Fruit fly (Drosophila melanogaster) whole organism, embryonic: ENCODE measurements around the gene CG5087.

Experiments used
- Atf-2 ChIP-seq: fragments of 200-800 bp; sonication (Bioruptor generic); optimal IDR thresholded peaks from 2 replicates; lab custom pipeline; 2016; ENCODE audit warnings: missing biosample characterization, missing genetic modification characterization
- Bdp1 ChIP-seq: fragments of 200-800 bp; sonication (Bioruptor generic); optimal IDR thresholded peaks from 3 replicates; lab custom pipeline; 2016; ENCODE audit warnings: missing biosample characterization, missing genetic modification characterization
- CG10267 ChIP-seq: fragments of 200-800 bp; sonication (Bioruptor generic); optimal IDR thresholded peaks from 2 replicates; lab custom pipeline; 2018; ENCODE audit warnings: missing biosample characterization, mild to moderate bottlenecking, missing genetic modification characterization, moderate library complexity
- CG12104 ChIP-seq: fragments of 200-800 bp; sonication (Bioruptor generic); optimal IDR thresholded peaks from 3 replicates; lab custom pipeline; 2016; ENCODE audit warnings: missing biosample characterization, missing genetic modification characterization
- CG12219 ChIP-seq: fragments of 200-800 bp; sonication (Bioruptor generic); optimal IDR thresholded peaks from 3 replicates; lab custom pipeline; 2018; ENCODE audit warnings: missing biosample characterization, mild to moderate bottlenecking, missing genetic modification characterization
- CG12299 ChIP-seq: fragments of 200-800 bp; sonication (Bioruptor generic); optimal IDR thresholded peaks from 2 replicates; lab custom pipeline; 2018; ENCODE audit warnings: missing biosample characterization, mild to moderate bottlenecking, missing genetic modification characterization
- CG13424 ChIP-seq: fragments of 200-800 bp; sonication (Bioruptor generic); optimal IDR thresholded peaks from 2 replicates; lab custom pipeline; 2019; ENCODE audit warnings: missing biosample characterization, mild to moderate bottlenecking, missing genetic modification characterization, moderate library complexity
- CG13894 ChIP-seq: fragments of 200-800 bp; sonication (Bioruptor generic); optimal IDR thresholded peaks from 3 replicates; lab custom pipeline; 2018; ENCODE audit warnings: missing biosample characterization, mild to moderate bottlenecking, missing genetic modification characterization, moderate library complexity
- CG14965 ChIP-seq: fragments of 200-800 bp; sonication (Bioruptor generic); optimal IDR thresholded peaks from 2 replicates; lab custom pipeline; 2016; ENCODE audit warnings: missing biosample characterization, missing genetic modification characterization, borderline replicate concordance
- CG15073 ChIP-seq: fragments of 200-800 bp; sonication (Bioruptor generic); optimal IDR thresholded peaks from 2 replicates; lab custom pipeline; 2016; ENCODE audit warnings: missing biosample characterization, missing genetic modification characterization
- CG3065 ChIP-seq: fragments of 200-800 bp; sonication (Bioruptor generic); optimal IDR thresholded peaks from 2 replicates; lab custom pipeline; 2016; ENCODE audit warnings: missing biosample characterization, missing genetic modification characterization
- CG31441 ChIP-seq: fragments of 200-800 bp; sonication (Bioruptor generic); IDR thresholded peaks from 2 replicates; pipeline ENCODE4 v1.3.6; 2022; ENCODE audit warnings: missing biosample characterization, missing genetic modification characterization
- CG3726 ChIP-seq: fragments of 200-800 bp; sonication (Bioruptor generic); IDR thresholded peaks from 3 replicates; pipeline ENCODE4, ENCODE4 v1.3.6; 2022; ENCODE audit warnings: missing biosample characterization, missing genetic modification characterization
- CG3847 ChIP-seq: fragments of 200-800 bp; sonication (Bioruptor generic); IDR thresholded peaks from 2 replicates; pipeline ENCODE4 v1.3.6; 2022; ENCODE audit warnings: missing biosample characterization, missing genetic modification characterization
- CG4820 ChIP-seq: fragments of 200-800 bp; sonication (Bioruptor generic); optimal IDR thresholded peaks from 3 replicates; lab custom pipeline; 2016; ENCODE audit warnings: missing biosample characterization, missing genetic modification characterization
- CG5245 ChIP-seq: fragments of 200-800 bp; sonication (Bioruptor generic); optimal IDR thresholded peaks from 3 replicates; lab custom pipeline; 2016; ENCODE audit warnings: missing biosample characterization, missing genetic modification characterization
- CG6683 ChIP-seq: fragments of 200-800 bp; sonication (Bioruptor generic); optimal IDR thresholded peaks from 2 replicates; lab custom pipeline; 2017; ENCODE audit warnings: missing biosample characterization, mild to moderate bottlenecking, missing genetic modification characterization, missing genetic modification reagents
- CG7271 ChIP-seq: fragments of 200-800 bp; sonication (Bioruptor generic); optimal IDR thresholded peaks from 2 replicates; lab custom pipeline; 2018; ENCODE audit warnings: missing biosample characterization, mild to moderate bottlenecking, missing genetic modification characterization, moderate library complexity
- CG9437 ChIP-seq: fragments of 200-800 bp; sonication (Bioruptor generic); optimal IDR thresholded peaks from 2 replicates; lab custom pipeline; 2018; ENCODE audit warnings: missing biosample characterization, mild to moderate bottlenecking, missing genetic modification characterization
- CG9876 ChIP-seq: fragments of 200-800 bp; sonication (Bioruptor generic); optimal IDR thresholded peaks from 2 replicates; lab custom pipeline; 2016; ENCODE audit warnings: missing biosample characterization, missing genetic modification characterization
- CG9932 ChIP-seq: fragments of 200-800 bp; sonication (Bioruptor generic); IDR thresholded peaks from 2 replicates; pipeline ENCODE4 v1.3.6; 2022; ENCODE audit warnings: missing biosample characterization, missing genetic modification characterization
- CHES-1-like ChIP-seq: fragments of 200-800 bp; sonication (Bioruptor generic); optimal IDR thresholded peaks from 2 replicates; lab custom pipeline; 2016; ENCODE audit warnings: missing biosample characterization, missing genetic modification characterization
- Dip2 ChIP-seq: fragments of 200-800 bp; sonication (Bioruptor generic); IDR thresholded peaks from 2 replicates; pipeline ENCODE4 v1.3.6; 2022; ENCODE audit warnings: missing biosample characterization, missing genetic modification characterization
- Doc2 ChIP-seq: fragments of 200-800 bp; sonication (Bioruptor generic); IDR thresholded peaks from 2 replicates; pipeline ENCODE4 v1.3.6; 2022; ENCODE audit warnings: missing biosample characterization, missing genetic modification characterization
- HLH4C ChIP-seq: fragments of 200-800 bp; sonication (Bioruptor generic); IDR thresholded peaks from 3 replicates; pipeline ENCODE4 v1.3.6; 2022; ENCODE audit warnings: missing biosample characterization, missing genetic modification characterization; ENCODE audit not compliant: partially characterized antibody
- Hsf ChIP-seq: fragments of 200-800 bp; sonication (Bioruptor generic); optimal IDR thresholded peaks from 3 replicates; lab custom pipeline; 2016; ENCODE audit warnings: missing biosample characterization, missing genetic modification characterization
- Mad ChIP-seq: fragments of 200-800 bp; sonication (Bioruptor generic); optimal IDR thresholded peaks from 2 replicates; lab custom pipeline; 2016; ENCODE audit warnings: missing biosample characterization, missing genetic modification characterization
- NC2β ChIP-seq: fragments of 200-800 bp; sonication (Bioruptor generic); optimal IDR thresholded peaks from 2 replicates; lab custom pipeline; 2016; ENCODE audit warnings: missing biosample characterization, missing genetic modification characterization
- NfI ChIP-seq: fragments of 200-800 bp; sonication (Bioruptor generic); optimal IDR thresholded peaks from 3 replicates; lab custom pipeline; 2018; ENCODE audit warnings: missing biosample characterization, mild to moderate bottlenecking, missing genetic modification characterization, moderate library complexity
- Oli ChIP-seq: fragments of 200-800 bp; sonication (Bioruptor generic); optimal IDR thresholded peaks from 2 replicates; lab custom pipeline; 2018; ENCODE audit warnings: missing biosample characterization, mild to moderate bottlenecking, missing genetic modification characterization, moderate library complexity
- Opbp ChIP-seq: fragments of 200-800 bp; sonication (Bioruptor generic); IDR thresholded peaks from 3 replicates; pipeline ENCODE4 v1.3.6; 2022; ENCODE audit warnings: missing biosample characterization, missing genetic modification characterization; ENCODE audit not compliant: partially characterized antibody
- Rfx ChIP-seq: fragments of 200-800 bp; sonication (Bioruptor generic); IDR thresholded peaks from 2 replicates; pipeline ENCODE4 v1.3.6; 2022; ENCODE audit warnings: missing biosample characterization, missing genetic modification characterization
- Sry-β ChIP-seq: fragments of 200-800 bp; sonication (Bioruptor generic); optimal IDR thresholded peaks from 2 replicates; lab custom pipeline; 2018; ENCODE audit warnings: missing biosample characterization, mild to moderate bottlenecking, missing genetic modification characterization, moderate library complexity
- abd-A ChIP-seq: fragments of 200-800 bp; sonication (Bioruptor generic); optimal IDR thresholded peaks from 3 replicates; lab custom pipeline; 2019; ENCODE audit warnings: missing biosample characterization, mild to moderate bottlenecking, missing genetic modification characterization, moderate library complexity
- ac ChIP-seq: fragments of 200-800 bp; sonication (Bioruptor generic); optimal IDR thresholded peaks from 3 replicates; lab custom pipeline; 2017; ENCODE audit warnings: missing biosample characterization, mild to moderate bottlenecking, missing genetic modification characterization
- ato ChIP-seq: fragments of 200-800 bp; sonication (Bioruptor generic); IDR thresholded peaks from 2 replicates; pipeline ENCODE4 v1.3.6; 2022; ENCODE audit warnings: missing biosample characterization, missing genetic modification characterization; ENCODE audit not compliant: partially characterized antibody
- bigmax ChIP-seq: fragments of 200-800 bp; sonication (Bioruptor generic); optimal IDR thresholded peaks from 2 replicates; lab custom pipeline; 2018; ENCODE audit warnings: missing biosample characterization, mild to moderate bottlenecking, missing genetic modification characterization
- bowl ChIP-seq: fragments of 200-800 bp; sonication (Bioruptor generic); IDR thresholded peaks from 2 replicates; pipeline ENCODE4 v1.3.6; 2022; ENCODE audit warnings: missing biosample characterization, missing genetic modification characterization
- bsh ChIP-seq, 2 experiments: fragments of 200-800 bp; sonication (Bioruptor generic); optimal IDR thresholded peaks; 2 replicates each; lab custom pipeline; 2017 to 2018; ENCODE audit warnings: mild to moderate bottlenecking in 2 of 2, missing biosample characterization in 2 of 2, missing genetic modification characterization in 2 of 2, moderate library complexity in 1 of 2
- dmrt11E ChIP-seq: fragments of 200-800 bp; sonication (Bioruptor generic); optimal IDR thresholded peaks from 3 replicates; lab custom pipeline; 2018; ENCODE audit warnings: missing biosample characterization, mild to moderate bottlenecking, missing genetic modification characterization, moderate library complexity
- dmrt99B ChIP-seq: fragments of 200-800 bp; sonication (Bioruptor generic); optimal IDR thresholded peaks from 2 replicates; lab custom pipeline; 2018; ENCODE audit warnings: missing biosample characterization, mild to moderate bottlenecking, missing genetic modification characterization, moderate library complexity
- dysf ChIP-seq: fragments of 200-800 bp; sonication (Bioruptor generic); IDR thresholded peaks from 3 replicates; pipeline ENCODE4 v1.3.6; 2022; ENCODE audit warnings: missing biosample characterization, missing genetic modification characterization
- esg ChIP-seq: fragments of 200-800 bp; sonication (Bioruptor generic); conservative IDR thresholded peaks from 2 replicates; pipeline ENCODE4 v1.3.6; 2022; ENCODE audit warnings: missing biosample characterization, missing genetic modification characterization
- jing ChIP-seq: fragments of 200-800 bp; sonication (Bioruptor generic); optimal IDR thresholded peaks from 2 replicates; lab custom pipeline; 2018; ENCODE audit warnings: missing biosample characterization, mild to moderate bottlenecking, missing genetic modification characterization
- lbe ChIP-seq: fragments of 200-800 bp; sonication (Bioruptor generic); optimal IDR thresholded peaks from 2 replicates; lab custom pipeline; 2016; ENCODE audit warnings: missing biosample characterization, mild to moderate bottlenecking, missing genetic modification characterization
- phol ChIP-seq: fragments of 200-800 bp; sonication (Bioruptor generic); optimal IDR thresholded peaks from 3 replicates; lab custom pipeline; 2018; ENCODE audit warnings: missing biosample characterization, mild to moderate bottlenecking, missing genetic modification characterization, moderate library complexity
- pita ChIP-seq: fragments of 200-800 bp; sonication (Bioruptor generic); optimal IDR thresholded peaks from 2 replicates; lab custom pipeline; 2017; ENCODE audit warnings: missing biosample characterization, mild to moderate bottlenecking, missing genetic modification characterization
- sens ChIP-seq: fragments of 200-800 bp; sonication (Bioruptor generic); peaks from one replicate; lab custom pipeline; 2016; ENCODE audit warnings: missing biosample characterization, missing genetic modification characterization
- slp2 ChIP-seq: fragments of 200-800 bp; sonication (Bioruptor generic); optimal IDR thresholded peaks from 2 replicates; lab custom pipeline; 2016; ENCODE audit warnings: missing biosample characterization, missing genetic modification characterization
- tup ChIP-seq: fragments of 200-800 bp; sonication (Bioruptor generic); optimal IDR thresholded peaks from 2 replicates; lab custom pipeline; 2016; ENCODE audit warnings: missing biosample characterization, mild to moderate bottlenecking, missing genetic modification characterization, moderate library complexity
- zfh1 ChIP-seq: fragments of 200-800 bp; sonication (Bioruptor generic); IDR thresholded peaks from 3 replicates; pipeline ENCODE4 v1.3.6; 2022; ENCODE audit warnings: missing biosample characterization, missing genetic modification characterization

CG5087 gene

DNA sequence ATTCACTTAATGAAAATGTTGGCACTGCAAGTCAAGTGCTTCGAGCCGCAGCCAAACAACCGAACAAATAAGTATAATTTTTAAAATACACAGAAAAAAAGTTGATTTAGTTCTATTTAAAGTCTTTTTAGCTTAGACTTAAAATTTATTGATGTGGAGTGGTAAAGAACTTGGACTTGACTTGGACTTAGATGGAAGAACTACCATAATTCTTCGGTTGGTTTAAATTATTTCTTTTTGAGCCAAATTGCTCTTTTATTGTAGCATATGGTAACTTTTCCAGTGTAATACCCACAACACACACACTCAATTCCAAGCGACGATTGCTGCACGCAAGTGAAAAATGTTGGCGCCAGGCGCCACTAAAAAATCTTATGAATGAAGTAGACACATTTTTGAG is 30.1 kb downstream of the CG5087 start (continued):
- TF ChIP-seq CG13424, result peak; percentile 59
- TF ChIP-seq CG3065 (GFP tag; lab: Kevin White, UChicago), result no peak
- TF ChIP-seq CG5245 (GFP tag; lab: Kevin White, UChicago), result peak; percentile 0
- TF ChIP-seq abd-A (tag; lab: Kevin White, UChicago), result no peak
- TF ChIP-seq Doc2 (GFP tag; lab: Robert Waterston, UW), result no peak
- TF ChIP-seq CG9437 (GFP tag; lab: Kevin White, UChicago), result peak; percentile 3
- no peak for TF ChIP-seq Rfx (GFP tag; lab: Robert Waterston, UW)
- peak; percentile 59 for TF ChIP-seq CG10267 (tag; lab: Kevin White, UChicago)
- no peak for TF ChIP-seq CG15073 (GFP tag; lab: Kevin White, UChicago)
- no peak for TF ChIP-seq CG12104 (GFP tag; lab: Kevin White, UChicago)
- no peak for TF ChIP-seq Dip2 (GFP tag; lab: Robert Waterston, UW)
- no peak for TF ChIP-seq CG12299
- TF ChIP-seq Mad (GFP tag; lab: Kevin White, UChicago), result no peak
- no peak for TF ChIP-seq CG6683
- peak; percentile 31; the same call in 1 of the 2 replicates for TF ChIP-seq esg (GFP tag; lab: Robert Waterston, UW)
- TF ChIP-seq jing (GFP tag; lab: Kevin White, UChicago), result peak; percentile 12
- TF ChIP-seq CG12219 (GFP tag; lab: Kevin White, UChicago), result peak; percentile 47
- TF ChIP-seq dysf, result 0 out of 3 replicates have a peak, but pooled peaks have one; percentile 10
- no peak for TF ChIP-seq bigmax (GFP tag; lab: Kevin White, UChicago)
- TF ChIP-seq HLH4C (GFP tag; lab: Robert Waterston, UW), result no peak
- peak; percentile 1 for TF ChIP-seq CHES-1-like
- peak; percentile 42 for TF ChIP-seq CG4820 (GFP tag; lab: Kevin White, UChicago)
- peak; percentile 85 for TF ChIP-seq dmrt11E (tag; lab: Kevin White, UChicago)
- TF ChIP-seq bsh (GFP tag; optimal IDR thresholded peaks at IDR 0.05; lab: Kevin White, UChicago), result peak in 1 of 2 experiments; percentile 79
- no peak for TF ChIP-seq lbe
- peak; percentile 43 for TF ChIP-seq Hsf
- TF ChIP-seq CG9876 (GFP tag; lab: Kevin White, UChicago), result no peak
- no peak for TF ChIP-seq ato (GFP tag; lab: Robert Waterston, UW)
- no peak for TF ChIP-seq CG14965
- no peak for TF ChIP-seq CG13894 (tag; lab: Kevin White, UChicago)
- no peak for TF ChIP-seq CG9932 (GFP tag; lab: Robert Waterston, UW)
- peak; percentile 28 for TF ChIP-seq NC2β (GFP tag; lab: Kevin White, UChicago)
- no peak for TF ChIP-seq tup (GFP tag; lab: Kevin White, UChicago)
- peak; percentile 59 for TF ChIP-seq phol (tag; lab: Kevin White, UChicago)
- no peak for TF ChIP-seq Opbp (GFP tag; lab: Robert Waterston, UW)
- peak; percentile 0 for TF ChIP-seq ac (GFP tag; lab: Kevin White, UChicago)
- TF ChIP-seq Oli (tag; lab: Kevin White, UChicago), result peak; percentile 66
- no peak for TF ChIP-seq NfI
- TF ChIP-seq sens (GFP tag; lab: Kevin White, UChicago), result peak; percentile 95
- no peak for TF ChIP-seq bowl
- no peak for TF ChIP-seq Sry-β (GFP tag; lab: Kevin White, UChicago)
- peak; percentile 36 for TF ChIP-seq dmrt99B
- TF ChIP-seq zfh1 (GFP tag; lab: Robert Waterston, UW), result peak; percentile 52; the same call in 1 of the 3 replicates
- no peak for TF ChIP-seq CG3847 (GFP tag; lab: Robert Waterston, UW)
- peak; percentile 51; the same call in 1 of the 2 replicates for TF ChIP-seq CG31441 (GFP tag; lab: Robert Waterston, UW)
- peak; percentile 19 for TF ChIP-seq slp2 (GFP tag; lab: Kevin White, UChicago)
- no peak for TF ChIP-seq CG3726 (GFP tag; lab: Robert Waterston, UW)
- no peak for TF ChIP-seq pita (GFP tag; lab: Kevin White, UChicago)
- peak; percentile 2 for TF ChIP-seq Bdp1 (GFP tag; lab: Kevin White, UChicago)
- TF ChIP-seq Atf-2 (GFP tag; lab: Kevin White, UChicago), result peak; percentile 44
- TF ChIP-seq CG7271 (tag; lab: Kevin White, UChicago), result no peak
